Worm (Caenorhabditis elegans): ENCODE measurements around the gene Y59H11AR.3.

ce11 chrIV:8626294-8626693 lies 31.1 kb upstream of the Y59H11AR.3 start:
- TF ChIP-seq F49E8.2 (tag; optimal IDR thresholded peaks at IDR 0.05; ENCODE audit: borderline replicate concordance) (no peak), mxl-2 (GFP tag; conservative IDR thresholded peaks at IDR 0.05) (no peak), lsy-2 (tag; optimal IDR thresholded peaks at IDR 0.05) (no peak), ztf-7 (tag; optimal IDR thresholded peaks at IDR 0.05) (no peak), hmg-1.1 (GFP tag; IDR thresholded peaks at IDR 0.05) (no peak), nhr-77 (tag; optimal IDR thresholded peaks at IDR 0.05) (no peak), D1046.2 (GFP tag; IDR thresholded peaks at IDR 0.05) (no peak), fkh-10 (GFP tag; optimal IDR thresholded peaks at IDR 0.05) (no peak), nhr-237 (tag; optimal IDR thresholded peaks at IDR 0.05) (no peak), ztf-11 (tag; optimal IDR thresholded peaks at IDR 0.05) (no peak), F26F4.8 (GFP tag; conservative IDR thresholded peaks at IDR 0.05) (no peak), spr-1 (tag; optimal IDR thresholded peaks at IDR 0.05) (no peak)
